Fruit fly (Drosophila melanogaster): ENCODE data around the gene CG1299.

- no peak for TF ChIP-seq Myc (optimal IDR thresholded peaks at IDR 0.05)
- TF ChIP-seq ttk (optimal IDR thresholded peaks at IDR 0.05) = no peak
- TF ChIP-seq Sin3A (optimal IDR thresholded peaks at IDR 0.05) = no peak
- no peak for TF ChIP-seq h (optimal IDR thresholded peaks at IDR 0.05)
- TF ChIP-seq insv (optimal IDR thresholded peaks at IDR 0.05) = no peak
Measured at dm6 chr3L:4115107-4115506, 33.4 kb upstream of the CG1299 start.

Data from Kc167 (cell line).